Worm (Caenorhabditis elegans) whole organism, midembryonic: ENCODE measurements around the gene myrf-1.

Experiments
- T22C8.4 ChIP-seq: fragments of 200-800 bp; sonication (Bioruptor generic); IDR thresholded peaks from 2 replicates; pipeline ENCODE4 v1.3.6; 2022; ENCODE audit warnings: missing genetic modification characterization, missing compliant biosample characterization
- cog-1 ChIP-seq: sonication (generic microtip); optimal IDR thresholded peaks from 2 replicates; lab custom pipeline; 2016; ENCODE audit warnings: missing genetic modification characterization, missing compliant biosample characterization
- flt-1 ChIP-seq: fragments of 200-800 bp; sonication (Bioruptor generic); IDR thresholded peaks from 2 replicates; pipeline ENCODE4 v1.3.6; 2022; ENCODE audit warnings: missing genetic modification characterization, missing compliant biosample characterization
- klf-2 ChIP-seq: fragments of 200-800 bp; sonication (Bioruptor generic); conservative IDR thresholded peaks from 2 replicates; pipeline ENCODE4 v1.3.6; 2022; ENCODE audit warnings: missing genetic modification reagents, missing genetic modification characterization, missing compliant biosample characterization
- med-1 ChIP-seq: sonication (generic microtip); optimal IDR thresholded peaks from 2 replicates; lab custom pipeline; 2017; ENCODE audit warnings: missing genetic modification characterization, mild to moderate bottlenecking, missing compliant biosample characterization, antibody characterized with exemption, missing genetic modification reagents; ENCODE audit not compliant: insufficient read depth
- ref-1 ChIP-seq: fragments of 200-800 bp; sonication (Bioruptor generic); conservative IDR thresholded peaks from 2 replicates; pipeline ENCODE4 v1.3.6; 2022; ENCODE audit warnings: missing genetic modification reagents, missing genetic modification characterization, missing compliant biosample characterization
- tab-1 ChIP-seq: fragments of 200-800 bp; sonication (Bioruptor generic); IDR thresholded peaks from 2 replicates; pipeline ENCODE4 v1.3.6; 2022; ENCODE audit warnings: missing genetic modification characterization, missing compliant biosample characterization
- ztf-23 ChIP-seq: fragments of 200-800 bp; sonication (Bioruptor generic); IDR thresholded peaks from 2 replicates; pipeline ENCODE4 v1.3.6; 2022; ENCODE audit warnings: missing genetic modification reagents, missing genetic modification characterization, missing compliant biosample characterization
- ztf-29 ChIP-seq: fragments of 200-800 bp; sonication (Bioruptor generic); IDR thresholded peaks from 2 replicates; pipeline ENCODE4 v1.3.6; 2022; ENCODE audit warnings: missing genetic modification reagents, missing genetic modification characterization, missing compliant biosample characterization

- TF ChIP-seq ztf-29 (no peak), ztf-23 (no peak), med-1 (GFP tag; lab: Kevin White, UChicago) (no peak), T22C8.4 (GFP tag; lab: Robert Waterston, UW) (no peak), flt-1 (GFP tag; lab: Robert Waterston, UW) (no peak), ref-1 (GFP tag; lab: Robert Waterston, UW) (no peak), tab-1 (no peak), klf-2 (GFP tag; lab: Robert Waterston, UW) (no peak), cog-1 (tag; lab: Kevin White, UChicago) (no peak)
Observed at ce11 chrII:10482899-10483298, 19.4 kb downstream of the myrf-1 start.
